Worm (Caenorhabditis elegans): ENCODE results near the gene plst-1.

plst-1 gene

ce11 chrIV:1275910-1276309, 13.5 kb upstream of the plst-1 start:
- TF ChIP-seq lsy-2 (tag; optimal IDR thresholded peaks at IDR 0.05) (no peak), drap-1 (GFP tag; optimal IDR thresholded peaks at IDR 0.05) (no peak), ham-2 (GFP tag; optimal IDR thresholded peaks at IDR 0.05) (no peak), mls-2 (tag; optimal IDR thresholded peaks at IDR 0.05) (no peak), nhr-28 (tag; optimal IDR thresholded peaks at IDR 0.05) (no peak), ceh-39 (tag; optimal IDR thresholded peaks at IDR 0.05) (no peak), unc-120 (tag; optimal IDR thresholded peaks at IDR 0.05; ENCODE audit: poor library complexity, severe bottlenecking) (no peak), mab-5 (tag; optimal IDR thresholded peaks at IDR 0.05) (no peak), elt-1 (tag; optimal IDR thresholded peaks at IDR 0.05; ENCODE audit: borderline replicate concordance, insufficient read depth) (no peak), cnd-1 (tag; optimal IDR thresholded peaks at IDR 0.05) (no peak), zip-8 (tag; optimal IDR thresholded peaks at IDR 0.05) (no peak), M03D4.4 (tag; optimal IDR thresholded peaks at IDR 0.05) (no peak), hlh-1 (tag; optimal IDR thresholded peaks at IDR 0.05) (no peak), flh-1 (GFP tag; optimal IDR thresholded peaks at IDR 0.05) (no peak), nhr-237 (tag; optimal IDR thresholded peaks at IDR 0.05) (no peak), bed-3 (GFP tag; optimal IDR thresholded peaks at IDR 0.05) (no peak), sem-2 (GFP tag; optimal IDR thresholded peaks at IDR 0.05) (no peak), nhr-2 (tag; optimal IDR thresholded peaks at IDR 0.05) (no peak), unc-62 (GFP tag; optimal IDR thresholded peaks at IDR 0.05) (no peak), elt-3 (tag; optimal IDR thresholded peaks at IDR 0.05) (no peak)

ce11 chrIV:1277067-1277466, 12.4 kb upstream of the plst-1 start:
- no peak for TF ChIP-seq ceh-83 (GFP tag; optimal IDR thresholded peaks at IDR 0.05)
- TF ChIP-seq mab-5 (tag; optimal IDR thresholded peaks at IDR 0.05): no peak
- no peak for TF ChIP-seq mep-1 (tag; optimal IDR thresholded peaks at IDR 0.05)
- TF ChIP-seq M03D4.4 (tag; optimal IDR thresholded peaks at IDR 0.05): no peak
- TF ChIP-seq elt-3 (tag; optimal IDR thresholded peaks at IDR 0.05): no peak
- TF ChIP-seq lsy-2 (tag; optimal IDR thresholded peaks at IDR 0.05): peak; percentile 43
- TF ChIP-seq hlh-1 (tag; optimal IDR thresholded peaks at IDR 0.05): no peak
- TF ChIP-seq sptf-1 (tag; optimal IDR thresholded peaks at IDR 0.05): no peak

DNA sequence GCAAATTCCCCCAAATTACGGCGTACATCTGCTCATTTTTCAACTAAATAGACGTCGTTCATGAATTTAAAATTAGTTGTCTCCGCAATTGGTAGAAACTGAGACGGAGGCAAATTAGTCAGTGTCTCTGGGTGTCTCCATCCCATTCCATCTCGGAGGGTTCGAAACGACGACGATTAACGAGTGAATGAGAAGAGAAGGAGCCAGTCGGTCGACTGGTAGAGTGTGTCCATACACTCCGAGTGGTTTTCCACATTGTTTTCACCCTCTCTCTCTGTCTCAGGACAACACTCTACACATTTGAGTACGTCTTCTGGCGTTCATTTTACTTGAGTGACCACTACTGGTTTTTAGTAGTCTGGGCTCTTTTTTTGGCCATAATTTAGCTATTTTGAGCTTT, 10.5 kb upstream of the plst-1 start:
- TF ChIP-seq flh-1 (GFP tag; optimal IDR thresholded peaks at IDR 0.05): no peak
- TF ChIP-seq nhr-76 (tag; optimal IDR thresholded peaks at IDR 0.05): no peak
- no peak for TF ChIP-seq unc-62 (GFP tag; optimal IDR thresholded peaks at IDR 0.05)
- no peak for TF ChIP-seq zip-8 (tag; optimal IDR thresholded peaks at IDR 0.05)
- TF ChIP-seq tbx-8 (GFP tag; optimal IDR thresholded peaks at IDR 0.05): no peak
- no peak for TF ChIP-seq nhr-237 (tag; optimal IDR thresholded peaks at IDR 0.05)
- TF ChIP-seq cnd-1 (tag; optimal IDR thresholded peaks at IDR 0.05): peak; percentile 21
- no peak for TF ChIP-seq unc-120 (tag; optimal IDR thresholded peaks at IDR 0.05; ENCODE audit: poor library complexity, severe bottlenecking)
- TF ChIP-seq sptf-1 (tag; optimal IDR thresholded peaks at IDR 0.05): no peak
- TF ChIP-seq ces-1 (GFP tag; optimal IDR thresholded peaks at IDR 0.05): peak; percentile 45
- TF ChIP-seq unc-39 (tag; optimal IDR thresholded peaks at IDR 0.05): no peak
- TF ChIP-seq ztf-11 (tag; optimal IDR thresholded peaks at IDR 0.05): no peak

DNA sequence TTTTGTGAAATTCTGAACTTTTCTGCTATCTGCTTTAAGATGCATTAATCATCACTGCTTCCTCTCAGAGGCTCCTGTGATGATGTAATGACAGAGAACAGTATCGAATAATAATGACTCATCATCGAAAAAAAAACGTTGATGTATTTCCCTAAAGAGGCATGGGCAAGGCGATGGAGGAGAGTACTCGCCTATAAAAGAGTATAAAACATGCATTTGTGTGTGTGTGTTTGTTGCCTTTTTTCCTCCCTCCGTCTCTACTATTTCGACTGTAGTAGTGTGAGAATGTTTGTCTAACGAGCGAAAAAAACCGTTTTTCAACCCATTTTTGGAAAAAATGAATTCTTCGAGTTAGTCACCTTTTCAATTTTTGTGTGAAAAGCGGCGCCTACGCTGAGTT, 4.5 kb upstream of the plst-1 start:
- no peak for TF ChIP-seq blmp-1 (tag; optimal IDR thresholded peaks at IDR 0.05)
- no peak for TF ChIP-seq ham-2 (GFP tag; optimal IDR thresholded peaks at IDR 0.05)
- no peak for TF ChIP-seq nhr-28 (tag; optimal IDR thresholded peaks at IDR 0.05)
- no peak for TF ChIP-seq pha-4 (tag; optimal IDR thresholded peaks at IDR 0.05)
- no peak for TF ChIP-seq ceh-39 (tag; optimal IDR thresholded peaks at IDR 0.05)
- TF ChIP-seq mep-1 (tag; optimal IDR thresholded peaks at IDR 0.05): no peak
- no peak for TF ChIP-seq nhr-2 (tag; optimal IDR thresholded peaks at IDR 0.05)
- no peak for TF ChIP-seq ceh-43 (GFP tag; optimal IDR thresholded peaks at IDR 0.05)
- no peak for TF ChIP-seq elt-1 (tag; optimal IDR thresholded peaks at IDR 0.05; ENCODE audit: borderline replicate concordance, insufficient read depth)
- TF ChIP-seq snpc-4 (tag; optimal IDR thresholded peaks at IDR 0.05): no peak
- no peak for TF ChIP-seq flh-1 (GFP tag; optimal IDR thresholded peaks at IDR 0.05)
- no peak for TF ChIP-seq sptf-1 (tag; optimal IDR thresholded peaks at IDR 0.05)

DNA sequence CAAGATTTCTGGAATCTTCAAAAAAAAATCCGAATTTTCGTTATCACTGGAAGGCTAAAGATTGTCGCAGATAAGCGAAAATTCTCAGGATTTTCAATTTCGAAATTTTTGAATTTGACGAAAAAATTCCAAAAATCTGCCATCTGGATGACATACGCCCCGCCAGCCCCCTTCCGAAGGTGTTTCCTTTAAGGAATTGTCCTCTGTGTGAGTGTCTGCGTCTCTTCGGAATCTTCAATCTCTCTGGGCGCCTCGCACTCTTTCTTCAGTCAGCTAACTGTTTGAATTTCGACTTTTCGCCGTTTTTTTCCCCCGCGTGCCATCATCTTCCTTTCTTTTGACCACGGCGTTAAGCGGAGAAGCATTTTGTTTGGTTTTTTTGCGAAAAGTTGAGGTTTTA, 2.9 kb upstream of the plst-1 start:
- TF ChIP-seq M03D4.4 (tag; optimal IDR thresholded peaks at IDR 0.05) (no peak), bed-3 (GFP tag; optimal IDR thresholded peaks at IDR 0.05) (no peak), ztf-11 (tag; optimal IDR thresholded peaks at IDR 0.05) (no peak), lin-32 (GFP tag; optimal IDR thresholded peaks at IDR 0.05) (no peak), zip-8 (tag; optimal IDR thresholded peaks at IDR 0.05) (no peak), ham-2 (GFP tag; optimal IDR thresholded peaks at IDR 0.05) (no peak), ceh-39 (tag; optimal IDR thresholded peaks at IDR 0.05) (no peak), nhr-76 (tag; optimal IDR thresholded peaks at IDR 0.05) (no peak), drap-1 (GFP tag; optimal IDR thresholded peaks at IDR 0.05) (no peak), hlh-1 (tag; optimal IDR thresholded peaks at IDR 0.05) (no peak), ceh-83 (GFP tag; optimal IDR thresholded peaks at IDR 0.05) (no peak), nhr-2 (tag; optimal IDR thresholded peaks at IDR 0.05) (no peak), mab-5 (tag; optimal IDR thresholded peaks at IDR 0.05) (no peak), nhr-28 (tag; optimal IDR thresholded peaks at IDR 0.05) (no peak), sem-2 (GFP tag; optimal IDR thresholded peaks at IDR 0.05) (no peak), ceh-43 (GFP tag; optimal IDR thresholded peaks at IDR 0.05) (no peak), unc-39 (tag; optimal IDR thresholded peaks at IDR 0.05) (no peak), tbx-8 (GFP tag; optimal IDR thresholded peaks at IDR 0.05) (no peak), ces-1 (GFP tag; optimal IDR thresholded peaks at IDR 0.05) (no peak), nhr-237 (tag; optimal IDR thresholded peaks at IDR 0.05) (no peak)

Data from whole organism, mixed stage, embryonic.